Worm (Caenorhabditis elegans) whole organism, L3 larva: ENCODE data around the gene sru-39.

Experiments used
- R02D3.7 ChIP-seq: fragments of 150-350 bp; optimal IDR thresholded peaks from 2 replicates; lab custom pipeline; 2014; ENCODE audit warnings: missing biosample characterization, missing genetic modification characterization
- ZK546.5 ChIP-seq: sonication (generic microtip); optimal IDR thresholded peaks from 2 replicates; lab custom pipeline; 2017; ENCODE audit warnings: missing biosample characterization, missing genetic modification characterization
- aly-2 ChIP-seq: fragments of 150-350 bp; optimal IDR thresholded peaks from 2 replicates; lab custom pipeline; 2014; ENCODE audit warnings: missing biosample characterization, missing genetic modification characterization
- ama-1 ChIP-seq: fragments of 150-350 bp; optimal IDR thresholded peaks from 2 replicates; lab custom pipeline; 2018
- ceh-16 ChIP-seq: sonication (generic microtip); optimal IDR thresholded peaks from 2 replicates; lab custom pipeline; 2017; ENCODE audit warnings: missing biosample characterization, missing genetic modification characterization
- ceh-28 ChIP-seq: fragments of 150-350 bp; optimal IDR thresholded peaks from 2 replicates; lab custom pipeline; 2014; ENCODE audit warnings: missing biosample characterization, missing genetic modification reagents, missing genetic modification characterization
- ceh-82 ChIP-seq: fragments of 150-350 bp; optimal IDR thresholded peaks from 2 replicates; lab custom pipeline; 2014; ENCODE audit warnings: missing biosample characterization, missing genetic modification characterization
- ceh-9 ChIP-seq: sonication (generic microtip); optimal IDR thresholded peaks from 2 replicates; lab custom pipeline; 2018; ENCODE audit warnings: missing biosample characterization, missing genetic modification characterization
- egl-27 ChIP-seq: sonication (generic microtip); optimal IDR thresholded peaks from 4 replicates; lab custom pipeline; 2017; ENCODE audit warnings: missing biosample characterization, missing genetic modification reagents, missing genetic modification characterization
- elt-2 ChIP-seq: sonication (generic microtip); optimal IDR thresholded peaks from 2 replicates; lab custom pipeline; 2016; ENCODE audit warnings: missing genetic modification reagents, mild to moderate bottlenecking, missing genetic modification characterization, missing compliant biosample characterization
- eor-1 ChIP-seq, 2 experiments: fragments of 150-350 bp; optimal IDR thresholded peaks; 2 replicates each; lab custom pipeline; 2014 to 2018; ENCODE audit warnings: missing biosample characterization in 2 of 2, missing genetic modification characterization in 2 of 2
- fkh-10 ChIP-seq: sonication (generic microtip); optimal IDR thresholded peaks from 2 replicates; lab custom pipeline; 2017; ENCODE audit warnings: missing biosample characterization, missing genetic modification reagents, missing genetic modification characterization
- fkh-2 ChIP-seq: fragments of 150-350 bp; optimal IDR thresholded peaks from 2 replicates; lab custom pipeline; 2014; ENCODE audit warnings: missing biosample characterization, missing genetic modification reagents, missing genetic modification characterization
- fos-1 ChIP-seq: fragments of 150-350 bp; optimal IDR thresholded peaks from 2 replicates; lab custom pipeline; 2014; ENCODE audit warnings: missing biosample characterization, missing genetic modification characterization
- hmg-11 ChIP-seq: sonication (generic microtip); optimal IDR thresholded peaks from 2 replicates; lab custom pipeline; 2016; ENCODE audit warnings: missing genetic modification characterization, missing compliant biosample characterization
- jun-1 ChIP-seq: fragments of 150-350 bp; optimal IDR thresholded peaks from 2 replicates; lab custom pipeline; 2014; ENCODE audit warnings: missing biosample characterization, missing genetic modification reagents, missing genetic modification characterization
- lin-15B ChIP-seq: fragments of 150-350 bp; optimal IDR thresholded peaks from 2 replicates; lab custom pipeline; 2014; ENCODE audit warnings: missing biosample characterization, missing genetic modification characterization
- lsy-12 ChIP-seq: sonication (generic microtip); optimal IDR thresholded peaks from 2 replicates; lab custom pipeline; 2016; ENCODE audit warnings: mild to moderate bottlenecking, missing genetic modification characterization, missing compliant biosample characterization
- mdl-1 ChIP-seq: fragments of 150-350 bp; optimal IDR thresholded peaks from 2 replicates; lab custom pipeline; 2014; ENCODE audit warnings: missing biosample characterization, missing genetic modification characterization
- nfya-1 ChIP-seq: sonication (generic microtip); optimal IDR thresholded peaks from 2 replicates; lab custom pipeline; 2017; ENCODE audit warnings: missing genetic modification characterization, mild to moderate bottlenecking, missing compliant biosample characterization, antibody characterized with exemption, moderate library complexity; ENCODE audit not compliant: insufficient read depth
- nhr-11 ChIP-seq: fragments of 150-350 bp; optimal IDR thresholded peaks from 2 replicates; lab custom pipeline; 2014; ENCODE audit warnings: missing biosample characterization, missing genetic modification characterization
- nhr-23 ChIP-seq: fragments of 150-350 bp; optimal IDR thresholded peaks from 2 replicates; lab custom pipeline; 2014; ENCODE audit warnings: missing biosample characterization, missing genetic modification reagents, missing genetic modification characterization
- nhr-237 ChIP-seq: fragments of 150-350 bp; optimal IDR thresholded peaks from 2 replicates; lab custom pipeline; 2014; ENCODE audit warnings: missing biosample characterization, missing genetic modification characterization
- nhr-28 ChIP-seq: fragments of 150-350 bp; optimal IDR thresholded peaks from 2 replicates; lab custom pipeline; 2014; ENCODE audit warnings: missing biosample characterization, missing genetic modification characterization
- nhr-67 ChIP-seq: fragments of 150-350 bp; optimal IDR thresholded peaks from 2 replicates; lab custom pipeline; 2014; ENCODE audit warnings: missing biosample characterization, missing genetic modification characterization
- nhr-76 ChIP-seq: fragments of 150-350 bp; sonication (generic microtip); optimal IDR thresholded peaks from 5 replicates; lab custom pipeline; 2014; ENCODE audit warnings: missing biosample characterization, missing genetic modification characterization
- nhr-77 ChIP-seq: fragments of 150-350 bp; optimal IDR thresholded peaks from 2 replicates; lab custom pipeline; 2014; ENCODE audit warnings: missing biosample characterization, missing genetic modification characterization
- pha-4 ChIP-seq: fragments of 150-350 bp; optimal IDR thresholded peaks from 2 replicates; lab custom pipeline; 2014; ENCODE audit warnings: missing biosample characterization, missing genetic modification reagents, missing genetic modification characterization
- pqm-1 ChIP-seq: fragments of 150-350 bp; optimal IDR thresholded peaks from 2 replicates; lab custom pipeline; 2017; ENCODE audit warnings: missing biosample characterization, missing genetic modification characterization, inconsistent platforms
- sea-2 ChIP-seq: fragments of 150-350 bp; sonication (generic microtip); optimal IDR thresholded peaks from 4 replicates; lab custom pipeline; 2014; ENCODE audit warnings: missing biosample characterization, missing genetic modification reagents, missing genetic modification characterization
- skn-1 ChIP-seq: fragments of 150-350 bp; optimal IDR thresholded peaks from 2 replicates; lab custom pipeline; 2014; ENCODE audit warnings: missing biosample characterization, missing genetic modification characterization
- snpc-4 ChIP-seq: fragments of 150-350 bp; optimal IDR thresholded peaks from 2 replicates; lab custom pipeline; 2014; ENCODE audit warnings: missing biosample characterization, missing genetic modification characterization
- unc-39 ChIP-seq: sonication (generic microtip); optimal IDR thresholded peaks from 4 replicates; lab custom pipeline; 2017; ENCODE audit warnings: missing biosample characterization, missing genetic modification characterization
- unc-62 ChIP-seq: fragments of 150-350 bp; sonication (generic microtip); optimal IDR thresholded peaks from 4 replicates; lab custom pipeline; 2014; ENCODE audit warnings: missing biosample characterization, missing genetic modification reagents, missing genetic modification characterization
- zag-1 ChIP-seq: fragments of 150-350 bp; optimal IDR thresholded peaks from 2 replicates; lab custom pipeline; 2014; ENCODE audit warnings: missing biosample characterization, missing genetic modification characterization
- ztf-4 ChIP-seq: fragments of 150-350 bp; optimal IDR thresholded peaks from 2 replicates; lab custom pipeline; 2014; ENCODE audit warnings: missing biosample characterization, missing genetic modification characterization

The sru-39 gene

DNA sequence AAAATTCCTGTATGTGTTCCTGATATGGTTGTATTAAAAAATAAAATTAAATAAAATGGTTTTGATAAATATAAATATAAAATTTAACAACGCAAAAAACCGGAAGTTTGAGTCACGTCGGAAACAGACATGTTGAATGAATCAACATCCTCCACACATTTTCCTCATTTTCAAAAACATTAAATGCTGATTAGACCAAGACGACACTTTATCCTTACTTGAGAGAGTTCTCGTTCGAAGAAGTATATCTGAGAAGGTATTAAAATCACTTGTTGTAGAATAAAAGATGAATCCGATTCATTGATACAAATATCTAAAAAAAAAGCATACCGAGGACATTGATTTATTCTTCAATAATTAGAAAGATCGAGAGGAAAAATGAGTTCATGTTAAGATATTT lies 5.1 kb upstream of the sru-39 start:
- TF ChIP-seq fkh-10 (GFP tag; lab: Kevin White, UChicago) (no peak), zag-1 (no peak), lin-15B (tag; lab: Kevin White, UChicago) (no peak)

DNA sequence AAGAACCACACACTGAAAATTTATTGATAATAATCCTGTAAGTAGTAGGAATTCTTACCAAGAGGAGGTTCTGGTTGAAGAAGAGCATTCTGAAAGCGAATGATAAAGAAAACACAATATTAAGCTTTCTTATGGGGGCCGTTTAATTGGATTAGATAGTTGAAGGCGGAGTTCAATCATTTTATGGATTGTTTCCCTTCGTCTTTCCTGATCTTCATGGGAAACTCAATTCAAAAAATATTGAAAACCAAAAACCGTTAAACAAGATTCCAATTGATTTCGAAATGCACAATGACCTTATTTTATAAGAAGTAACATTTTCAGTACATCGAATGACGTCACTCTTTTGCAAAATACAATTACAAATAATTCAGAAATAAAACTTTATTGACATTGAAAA lies 4.2 kb upstream of the sru-39 start, which contains the start of gene F46B6.13:
TSS of gene F46B6.13 (minus strand) at position 101 of the 400 bp plus-strand sequence.
- TF ChIP-seq ztf-4 (tag; lab: Kevin White, UChicago) (no peak), R02D3.7 (tag; lab: Kevin White, UChicago) (no peak), nhr-11 (tag; lab: Kevin White, UChicago) (no peak), ceh-82 (tag; lab: Kevin White, UChicago) (no peak), nhr-67 (tag; lab: Kevin White, UChicago) (no peak), sea-2 (GFP tag; lab: Kevin White, UChicago) (no peak), fos-1 (no peak), nhr-28 (tag; lab: Kevin White, UChicago) (no peak), mdl-1 (tag; lab: Kevin White, UChicago) (no peak), fkh-10 (GFP tag; lab: Kevin White, UChicago) (no peak), unc-39 (tag; lab: Kevin White, UChicago) (no peak), nhr-237 (tag; lab: Kevin White, UChicago) (no peak)

DNA sequence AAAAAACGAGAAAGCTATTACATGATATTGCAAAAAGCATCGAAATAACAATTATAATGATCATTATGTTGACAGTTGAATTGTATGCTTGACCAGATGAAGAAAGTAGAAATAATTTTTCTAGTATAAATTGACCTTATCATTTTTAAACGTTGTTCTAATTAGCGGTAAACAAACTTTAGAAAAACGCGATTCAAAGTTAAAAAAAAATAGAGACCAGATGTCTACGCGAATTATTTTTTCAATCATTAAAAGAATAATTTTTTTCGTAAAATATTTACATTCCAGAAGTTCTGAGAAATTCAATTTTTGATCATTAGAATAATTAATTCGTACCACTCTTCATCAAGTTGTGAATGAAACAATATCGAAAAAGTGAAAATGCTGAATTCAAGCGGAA lies 1.3 kb upstream of the sru-39 start, which contains the start of gene F46B6.10:
TSS of gene F46B6.10 (minus strand) at position 101 of the 400 bp plus-strand sequence.
- TF ChIP-seq pha-4 (no peak), ZK546.5 (tag; lab: Kevin White, UChicago) (no peak)

DNA sequence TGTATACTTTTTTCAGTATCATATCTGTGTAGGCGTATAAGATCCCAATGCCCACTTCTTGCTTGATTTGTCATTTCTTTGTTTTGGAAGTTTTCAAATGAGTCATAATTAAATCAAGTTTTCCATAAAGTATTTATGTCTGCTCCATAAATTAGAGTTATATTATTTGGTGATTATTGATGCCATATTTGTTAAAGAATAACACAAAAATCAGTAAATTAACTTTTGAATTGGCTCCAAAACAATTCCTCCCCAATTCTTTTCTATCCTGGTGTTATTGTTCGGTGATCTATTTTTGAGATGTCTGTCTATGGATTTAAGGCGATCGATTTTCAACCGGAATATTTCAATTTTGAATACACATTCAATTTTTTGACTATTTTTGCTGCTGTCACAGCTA lies 1.9 kb downstream of the sru-39 start, which contains the start of gene sru-37:
TSS of gene sru-37 (plus strand) at position 301 of the 400 bp plus-strand sequence.
- TF ChIP-seq aly-2 (tag; lab: Kevin White, UChicago): no peak
- TF ChIP-seq skn-1 (tag; lab: Kevin White, UChicago): no peak
- TF ChIP-seq lin-15B (tag; lab: Kevin White, UChicago): no peak
- no peak for TF ChIP-seq ztf-4 (tag; lab: Kevin White, UChicago)
- TF ChIP-seq ama-1 (lab: Kevin White, UChicago): no peak
- no peak for TF ChIP-seq nhr-23 (tag; lab: Kevin White, UChicago)
- TF ChIP-seq ceh-9 (tag; lab: Kevin White, UChicago): no peak
- TF ChIP-seq nfya-1 (tag; lab: Kevin White, UChicago): no peak
- TF ChIP-seq fkh-2 (tag; lab: Kevin White, UChicago): no peak
- no peak for TF ChIP-seq R02D3.7 (tag; lab: Kevin White, UChicago)
- TF ChIP-seq unc-39 (tag; lab: Kevin White, UChicago): no peak
- no peak for TF ChIP-seq ZK546.5 (tag; lab: Kevin White, UChicago)

DNA sequence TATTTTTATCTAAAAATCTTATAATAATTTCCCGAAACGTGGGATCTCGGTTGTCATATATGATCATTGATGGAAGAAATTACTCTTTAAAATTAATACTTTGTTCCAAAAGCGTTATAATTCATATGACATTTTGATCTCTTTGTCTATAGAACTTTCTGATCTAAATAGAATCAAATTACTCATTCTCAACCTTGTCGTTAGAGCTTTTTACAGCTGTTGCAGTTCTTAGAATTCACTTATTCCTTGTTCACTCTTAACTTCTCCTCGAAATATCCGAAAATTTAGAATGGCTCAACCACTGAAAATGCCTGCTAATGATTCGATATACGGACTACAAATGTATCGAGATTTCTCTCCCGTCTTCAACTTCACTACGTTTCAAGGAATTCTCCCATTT lies 7.9 kb downstream of the sru-39 start, which contains the start of gene sru-29:
TSS of gene sru-29 (plus strand) at position 301 of the 400 bp plus-strand sequence.
- TF ChIP-seq fos-1 (no peak), hmg-11 (tag; lab: Kevin White, UChicago) (no peak), lsy-12 (tag; lab: Kevin White, UChicago) (no peak), nhr-23 (tag; lab: Kevin White, UChicago) (no peak), zag-1 (no peak), fkh-10 (GFP tag; lab: Kevin White, UChicago) (no peak), egl-27 (tag; lab: Kevin White, UChicago) (no peak)

DNA sequence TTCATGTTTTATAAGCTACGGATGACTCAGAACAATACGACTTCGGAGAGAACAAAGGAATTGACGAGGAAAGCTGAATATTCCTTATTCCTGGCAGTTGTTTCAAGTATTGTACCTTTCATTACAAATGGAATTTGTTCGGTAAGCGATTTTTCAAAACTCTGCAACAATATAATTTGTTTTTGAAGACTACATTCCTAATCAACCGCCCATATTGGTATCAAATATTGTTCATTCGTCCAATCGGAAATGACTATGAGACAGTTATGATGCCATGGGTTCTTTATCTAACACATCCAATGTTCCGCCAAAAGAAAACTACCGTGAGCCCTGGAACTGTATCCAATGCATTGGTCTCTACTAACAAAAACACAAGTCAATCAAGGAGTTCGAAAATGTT lies 8.9 kb downstream of the sru-39 start:
- TF ChIP-seq unc-39 (tag; lab: Kevin White, UChicago) (no peak), ceh-16 (tag; lab: Kevin White, UChicago) (no peak), unc-62 (GFP tag; lab: Kevin White, UChicago) (no peak), snpc-4 (tag; lab: Kevin White, UChicago) (no peak), eor-1 (tag; optimal IDR thresholded peaks at IDR 0.05; lab: Kevin White, UChicago) (no peak), elt-2 (tag; lab: Kevin White, UChicago) (no peak), ceh-9 (tag; lab: Kevin White, UChicago) (no peak), nhr-77 (tag; lab: Kevin White, UChicago) (no peak), nhr-67 (tag; lab: Kevin White, UChicago) (no peak), nhr-11 (tag; lab: Kevin White, UChicago) (no peak), jun-1 (no peak), pqm-1 (no peak), ZK546.5 (tag; lab: Kevin White, UChicago) (no peak), zag-1 (no peak), nhr-76 (no peak), lsy-12 (tag; lab: Kevin White, UChicago) (no peak), ceh-28 (tag; lab: Kevin White, UChicago) (no peak)
